Worm (Caenorhabditis elegans): ENCODE data around the gene T25B9.5.
"Not testable (repeated sequence)": the region's sequence is repeated elsewhere in the genome, so short reads cannot be mapped to it uniquely, and the experiment has no call there.

The T25B9.5 gene

ce11 chrIV:10769353-10769752 is 14.8 kb upstream of the T25B9.5 start, which contains the start of gene T25B9.9:
TSS of gene T25B9.9 (plus strand) at chrIV:10769653.
- no peak for TF ChIP-seq unc-62 (GFP tag; optimal IDR thresholded peaks at IDR 0.05)

DNA sequence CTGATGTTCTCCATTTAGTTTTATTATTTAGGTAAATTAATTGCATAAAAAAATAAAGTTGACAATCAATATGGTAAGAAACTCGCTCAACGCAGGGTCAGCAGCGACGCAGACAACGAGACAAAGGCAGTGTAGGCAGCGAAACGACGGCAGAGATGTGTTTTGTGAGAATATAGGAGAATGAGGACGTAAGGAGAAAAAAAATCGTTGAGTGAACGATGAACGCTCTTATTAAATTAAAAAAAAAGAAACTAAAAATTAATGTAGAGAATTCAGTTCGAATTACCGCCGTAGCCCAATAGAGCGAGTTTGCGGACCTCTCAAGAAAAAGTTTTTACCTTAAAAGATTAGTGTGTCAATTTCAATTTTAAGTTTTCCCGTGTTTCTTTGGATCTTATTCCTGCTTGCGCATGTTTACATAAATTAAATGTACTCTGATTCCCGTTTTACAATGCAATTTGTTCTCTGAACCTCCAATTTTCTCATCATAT is 13.6 kb upstream of the T25B9.5 start, which contains the start of gene T25B9.8:
Gene T25B9.8 (minus strand): TSS at position 51 of the 491 bp plus-strand sequence.
- no peak for TF ChIP-seq unc-62 (GFP tag; optimal IDR thresholded peaks at IDR 0.05)

- TF ChIP-seq unc-62 (GFP tag; optimal IDR thresholded peaks at IDR 0.05) = no peak
Measured at ce11 chrIV:10766071-10766470, 11.5 kb upstream of the T25B9.5 start.

ce11 chrIV:10765053-10765452 is 10.5 kb upstream of the T25B9.5 start, which contains the start of gene T25B9.12:
TSS of gene T25B9.12 (plus strand) at chrIV:10765353.
- no peak for TF ChIP-seq unc-62 (GFP tag; optimal IDR thresholded peaks at IDR 0.05)

DNA sequence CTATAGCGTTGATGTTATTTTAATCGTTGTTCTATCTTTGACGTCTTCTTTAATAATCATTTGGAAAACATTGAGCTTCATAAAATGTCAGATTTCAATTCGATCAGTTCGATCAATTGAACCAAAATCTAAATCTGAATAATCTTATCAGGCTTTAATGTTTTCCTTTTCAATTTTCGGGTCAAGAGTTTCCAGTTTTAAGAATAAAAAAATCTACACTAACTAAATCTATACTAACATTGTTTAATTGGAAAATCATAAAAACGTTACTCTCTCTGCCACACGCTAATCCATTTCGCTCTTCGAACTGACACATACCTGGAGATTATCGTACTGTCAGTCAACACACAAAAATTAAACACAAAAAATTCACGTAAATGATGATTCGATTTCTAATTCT is 9.6 kb upstream of the T25B9.5 start, which contains the start of gene T25B9.11:
Gene T25B9.11 (plus strand): TSS at position 301 of the 400 bp plus-strand sequence.
- TF ChIP-seq unc-62 (GFP tag; optimal IDR thresholded peaks at IDR 0.05) = no peak

DNA sequence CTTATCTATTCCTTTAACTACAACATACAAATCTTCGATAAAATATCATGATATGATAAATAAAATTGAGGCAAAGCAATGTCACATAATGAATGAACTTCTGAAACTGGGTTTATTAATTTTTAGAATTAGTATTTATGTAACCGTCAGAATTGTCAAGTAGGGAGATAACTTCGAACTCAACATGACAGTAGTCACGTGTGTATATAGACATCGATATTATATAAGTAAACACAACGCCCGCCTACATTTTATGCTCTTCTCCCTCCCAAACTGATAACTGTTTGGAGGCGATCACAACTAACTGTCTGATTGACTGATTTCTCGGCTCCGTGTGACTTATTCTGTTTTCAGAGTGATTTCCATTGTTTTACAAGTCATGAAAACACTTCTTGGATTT is 6.8 kb upstream of the T25B9.5 start, which contains the start of gene ugt-54:
Gene ugt-54 (plus strand): TSS at position 355 of the 400 bp plus-strand sequence.
- no peak for TF ChIP-seq unc-62 (GFP tag; optimal IDR thresholded peaks at IDR 0.05)

- no peak for TF ChIP-seq unc-62 (GFP tag; optimal IDR thresholded peaks at IDR 0.05)
Measured at ce11 chrIV:10757616-10758193, 3.1 kb upstream of the T25B9.5 start, which contains the start of the genes T25B9.4 and T25B9.6. TSS of gene T25B9.4 (minus strand) at chrIV:10757716. TSS of gene T25B9.6 (plus strand) at chrIV:10758143.

- not testable (repeated sequence) for TF ChIP-seq unc-62 (GFP tag; optimal IDR thresholded peaks at IDR 0.05)
Measured at ce11 chrIV:10751740-10752139, 2.8 kb downstream of the T25B9.5 start, which contains the start of gene T25B9.2. TSS of gene T25B9.2 (minus strand) at chrIV:10751840.

DNA sequence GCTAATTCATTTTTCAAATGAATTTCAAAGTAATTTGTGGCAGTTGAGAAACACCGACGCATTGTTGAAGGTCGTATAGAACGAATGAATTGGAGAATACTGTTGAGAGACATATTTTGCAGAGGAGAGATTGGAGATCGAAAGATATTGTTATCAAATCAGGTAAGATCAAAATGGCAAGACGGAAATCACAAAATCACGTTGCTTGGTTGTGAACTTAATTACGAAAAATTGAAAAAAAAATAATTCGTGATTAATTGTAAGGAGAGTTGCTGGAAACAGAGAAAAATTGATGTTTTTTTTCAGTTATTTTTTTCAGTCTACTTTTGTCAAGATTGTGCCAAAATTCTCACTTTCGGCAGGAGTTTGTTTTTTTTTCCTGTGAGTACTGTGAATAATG is 4.5 kb downstream of the T25B9.5 start, which contains the start of gene T25B9.1:
Gene T25B9.1 (minus strand): TSS at position 101 of the 400 bp plus-strand sequence.
- TF ChIP-seq unc-62 (GFP tag; optimal IDR thresholded peaks at IDR 0.05) = no peak

ce11 chrIV:10745332-10745731 is 9.3 kb downstream of the T25B9.5 start:
- TF ChIP-seq unc-62 (GFP tag; optimal IDR thresholded peaks at IDR 0.05) = no peak

- no peak for TF ChIP-seq unc-62 (GFP tag; optimal IDR thresholded peaks at IDR 0.05)
Measured at ce11 chrIV:10744475-10744874, 10.1 kb downstream of the T25B9.5 start, which contains the start of gene T25B9.3. TSS of gene T25B9.3 (plus strand) at chrIV:10744775.

ce11 chrIV:10738328-10738727 is 16.3 kb downstream of the T25B9.5 start, which contains the start of gene ssp-34:
TSS of gene ssp-34 (minus strand) at chrIV:10738602.
- TF ChIP-seq unc-62 (GFP tag; optimal IDR thresholded peaks at IDR 0.05) = no peak

DNA sequence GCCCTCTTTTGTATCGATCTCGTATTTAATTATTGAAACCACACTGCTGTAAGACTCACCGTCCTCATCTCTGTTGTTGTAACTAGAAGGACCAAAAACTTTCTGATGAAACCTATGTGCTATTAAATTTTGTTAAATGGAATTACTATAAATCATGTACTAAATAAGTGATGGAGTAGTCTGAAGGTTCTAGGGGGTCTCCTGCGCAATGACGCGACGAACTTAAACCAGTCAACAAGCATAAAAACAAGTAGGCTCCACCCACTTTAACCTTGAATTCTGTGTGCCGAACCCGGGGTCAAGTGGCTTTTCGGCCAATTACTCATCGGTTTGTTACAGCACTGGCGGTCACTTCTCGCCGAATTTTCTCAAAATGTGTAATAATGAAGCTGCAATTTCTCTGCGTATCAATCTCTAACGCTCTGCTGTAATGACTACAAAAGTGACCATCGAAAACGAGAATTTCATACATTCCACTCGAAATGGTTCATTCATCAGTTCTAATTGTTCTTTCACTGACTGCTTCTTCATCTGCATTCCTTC is 17.5 kb downstream of the T25B9.5 start, which contains the start of gene grl-21:
Gene grl-21 (plus strand): TSS at position 464 of the 543 bp plus-strand sequence.
- TF ChIP-seq unc-62 (GFP tag; optimal IDR thresholded peaks at IDR 0.05) = no peak

DNA sequence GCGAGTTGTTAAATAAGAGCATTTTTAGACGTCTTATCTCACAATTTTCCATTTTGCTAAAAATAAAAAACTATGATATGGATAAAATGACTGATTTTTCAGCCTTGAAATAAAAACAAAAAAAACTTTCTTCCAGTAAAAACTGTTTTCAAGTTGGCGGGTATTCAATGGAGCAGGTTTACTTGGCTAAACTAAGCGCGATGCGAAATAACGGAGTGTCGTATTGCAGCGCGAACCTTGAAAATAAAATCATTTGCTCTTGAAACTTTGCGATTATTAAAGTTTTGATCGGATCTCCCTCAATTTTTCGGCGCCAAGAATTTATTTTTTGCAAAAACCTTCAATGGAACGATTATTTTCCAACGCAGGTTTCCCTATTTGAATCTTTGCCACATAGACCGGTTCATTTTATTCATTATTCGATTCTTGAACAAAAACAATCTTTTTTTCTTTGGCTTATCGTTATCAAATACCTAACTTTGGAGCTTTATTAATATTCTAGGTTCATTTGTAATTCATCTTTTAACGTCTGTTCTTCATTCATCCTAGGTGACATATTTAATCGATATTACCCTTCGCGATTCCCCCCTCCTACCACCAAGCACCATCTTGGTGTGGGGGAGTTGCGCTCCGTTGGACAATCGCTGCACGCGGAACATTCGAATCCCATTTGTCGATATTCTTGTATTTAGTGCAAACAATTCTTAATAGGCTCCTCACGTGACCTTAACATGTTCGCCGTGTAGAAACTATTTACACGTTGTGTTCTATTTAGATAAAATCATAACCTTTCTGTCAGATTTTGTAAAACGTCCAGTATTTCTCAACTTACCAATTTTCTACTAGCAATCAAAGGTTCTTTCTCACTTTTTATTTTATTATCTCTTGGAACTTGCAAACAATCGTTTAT is 19.8 kb downstream of the T25B9.5 start, which contains the start of the genes orc-5 and cyb-1:
Gene orc-5 (minus strand): TSS at position 62 of the 910 bp plus-strand sequence.
Gene cyb-1 (plus strand): TSS at position 690 of the 910 bp plus-strand sequence.
- TF ChIP-seq unc-62 (GFP tag; optimal IDR thresholded peaks at IDR 0.05) = no peak

DNA sequence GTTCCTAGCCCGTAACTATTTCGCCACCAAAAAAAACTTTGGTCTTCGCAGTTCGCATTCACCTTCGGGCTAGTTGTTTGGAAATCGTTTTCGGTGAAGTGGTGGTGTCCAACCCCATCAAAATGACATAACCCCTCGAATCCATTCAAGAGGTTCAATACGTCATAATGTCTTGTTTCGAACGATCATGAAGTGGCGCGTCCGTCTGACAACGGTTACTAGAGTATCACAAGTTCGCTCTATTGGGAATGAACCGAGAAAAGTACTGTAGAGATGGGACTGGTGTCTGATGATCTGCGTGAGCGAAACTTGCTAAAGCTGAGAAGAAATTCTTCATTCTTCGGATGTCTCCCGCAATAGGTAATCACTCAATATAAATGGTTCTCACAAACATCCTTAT is 26.9 kb downstream of the T25B9.5 start, which contains the start of gene ZC168.2:
Gene ZC168.2 (plus strand): TSS at position 301 of the 400 bp plus-strand sequence.
- no peak for TF ChIP-seq unc-62 (GFP tag; optimal IDR thresholded peaks at IDR 0.05)
